Fruit fly (Drosophila melanogaster) whole organism: ENCODE measurements around the gene atms.

Experiments
- CG8478 ChIP-seq: fragments of >200 bp; optimal IDR thresholded peaks from 2 replicates; lab custom pipeline; 2018; ENCODE audit warnings: inconsistent platforms
- Dll ChIP-seq: fragments of >200 bp; optimal IDR thresholded peaks from 2 replicates; lab custom pipeline; 2017
- EcR ChIP-seq, 2 experiments: fragments of >200 bp; optimal IDR thresholded peaks; 2 replicates each; lab custom pipeline; 2017; ENCODE audit warnings: missing biosample characterization in 2 of 2, missing genetic modification characterization in 2 of 2, missing genetic modification reagents in 2 of 2
- pan ChIP-seq: fragments of >200 bp; optimal IDR thresholded peaks from 2 replicates; lab custom pipeline; 2017
- psq ChIP-seq: fragments of >200 bp; optimal IDR thresholded peaks from 2 replicates; lab custom pipeline; 2017
- usp ChIP-seq: fragments of >200 bp; optimal IDR thresholded peaks from 2 replicates; lab custom pipeline; 2017; ENCODE audit warnings: missing biosample characterization, missing genetic modification characterization, mixed read lengths

Gene atms

dm6 chr3R:4731828-4732657 lies 17.8 kb upstream of the atms start, which contains the start of gene Nep2:
Nep2 (minus strand) TSS chr3R:4731878.
- TF ChIP-seq psq = no peak
- no peak for TF ChIP-seq CG8478 (lab: Kevin White, UChicago)
- TF ChIP-seq usp (GFP tag; lab: Kevin White, UChicago) = no peak
- no peak for TF ChIP-seq EcR (GFP tag; optimal IDR thresholded peaks at IDR 0.05; lab: Kevin White, UChicago)
- no peak for TF ChIP-seq Dll (lab: Kevin White, UChicago)
- no peak for TF ChIP-seq pan

DNA sequence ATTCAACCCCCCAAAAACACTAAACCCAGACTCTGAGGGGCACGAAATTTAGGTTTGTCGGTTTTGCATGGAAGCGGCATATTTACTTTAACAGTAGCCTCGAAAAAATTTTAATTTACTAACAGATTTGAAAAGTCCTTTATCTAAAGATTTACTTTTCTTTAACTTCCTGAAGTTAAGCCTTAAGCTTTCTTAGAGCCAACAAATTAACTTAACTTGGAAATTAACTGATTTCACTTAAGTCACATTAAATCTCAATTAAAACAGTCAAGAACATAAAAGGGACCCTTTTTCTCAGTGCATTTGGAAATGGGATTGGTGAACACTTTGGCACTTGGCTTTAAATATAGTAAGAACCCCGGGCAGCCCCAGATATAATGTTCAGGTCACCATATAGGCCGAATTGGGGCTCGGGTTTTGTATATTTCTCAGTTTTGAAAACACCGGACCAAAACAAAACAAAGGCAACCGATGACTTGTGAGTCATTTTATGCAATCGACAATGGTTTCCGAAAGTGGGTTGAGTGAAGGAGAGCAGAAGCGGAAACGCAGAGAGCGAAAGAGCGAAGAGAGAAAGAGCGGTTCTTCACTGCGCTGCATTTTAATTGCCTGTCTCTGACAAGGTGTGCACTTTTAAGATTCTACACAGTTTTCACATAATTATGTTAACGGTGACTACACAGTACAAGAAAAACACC lies 11.2 kb upstream of the atms start:
- TF ChIP-seq pan = peak; percentile 25
- TF ChIP-seq CG8478 (lab: Kevin White, UChicago) = no peak

- TF ChIP-seq usp (GFP tag; lab: Kevin White, UChicago) (no peak), pan (no peak), CG8478 (lab: Kevin White, UChicago) (no peak), Dll (lab: Kevin White, UChicago) (no peak), EcR (GFP tag; optimal IDR thresholded peaks at IDR 0.05; lab: Kevin White, UChicago) (no peak), psq (no peak)
These were observed 10.7 kb upstream of the atms start for dm6 chr3R:4739192-4739491.

- no peak for TF ChIP-seq psq
These were observed 10.1 kb upstream of the atms start for dm6 chr3R:4739492-4740431.

dm6 chr3R:4740592-4741500 lies 9.0 kb upstream of the atms start:
- TF ChIP-seq psq = no peak
- peak in 1 of 2 experiments; percentile 60 for TF ChIP-seq EcR (GFP tag; optimal IDR thresholded peaks at IDR 0.05; lab: Kevin White, UChicago)
- TF ChIP-seq Dll (lab: Kevin White, UChicago) = no peak
- no peak for TF ChIP-seq CG8478 (lab: Kevin White, UChicago)

DNA sequence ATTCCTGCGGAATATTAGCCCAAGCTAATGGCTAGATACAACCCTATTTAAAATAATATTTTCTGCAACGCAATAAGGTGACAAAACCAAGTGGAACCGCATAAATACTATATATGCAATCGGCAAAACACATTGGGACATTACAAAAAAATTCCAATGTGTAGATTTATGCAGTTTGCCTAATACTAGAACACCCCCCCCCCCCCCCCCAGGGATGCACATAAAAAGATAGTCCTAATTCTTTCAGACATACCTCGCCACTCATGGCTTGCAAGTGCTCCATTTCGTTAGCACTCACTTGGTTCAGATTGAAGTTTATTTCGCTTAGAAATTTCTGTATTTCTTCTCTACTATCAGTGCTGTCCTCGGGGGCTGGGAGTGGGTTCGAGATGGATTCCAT lies 4.3 kb upstream of the atms start:
- TF ChIP-seq pan = no peak
- no peak for TF ChIP-seq CG8478 (lab: Kevin White, UChicago)
- no peak for TF ChIP-seq Dll (lab: Kevin White, UChicago)
- no peak for TF ChIP-seq usp (GFP tag; lab: Kevin White, UChicago)
- TF ChIP-seq psq = no peak
- TF ChIP-seq EcR (GFP tag; optimal IDR thresholded peaks at IDR 0.05; lab: Kevin White, UChicago) = no peak

DNA sequence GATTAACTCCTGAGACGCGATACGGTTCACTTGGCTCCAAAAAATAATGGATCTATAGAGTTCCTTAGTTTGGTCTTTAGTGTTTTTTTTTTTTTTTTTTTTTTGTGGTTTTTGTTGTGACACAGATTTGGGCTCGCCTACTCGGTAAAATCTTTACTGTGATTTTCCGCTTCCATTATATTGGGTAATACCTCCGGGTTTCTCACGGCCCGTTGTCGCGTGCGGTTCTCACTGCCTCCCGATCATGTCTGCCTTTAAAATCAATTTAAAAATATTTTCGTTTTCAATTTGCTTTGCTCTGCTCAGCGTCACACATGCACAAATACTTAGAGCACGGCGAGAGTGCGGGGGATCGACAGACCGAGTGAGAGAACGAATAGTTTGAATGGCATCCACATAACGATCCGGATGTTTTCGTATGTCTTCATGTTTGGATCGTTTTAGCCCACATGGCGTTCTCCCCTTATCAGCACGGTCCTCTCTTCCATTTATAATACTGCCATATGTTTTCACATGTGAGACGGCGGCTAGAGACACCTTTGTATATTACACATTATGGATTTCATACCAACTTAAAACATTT lies 3.6 kb upstream of the atms start:
- TF ChIP-seq CG8478 (lab: Kevin White, UChicago) = no peak
- TF ChIP-seq usp (GFP tag; lab: Kevin White, UChicago) = no peak
- TF ChIP-seq pan = no peak
- no peak for TF ChIP-seq Dll (lab: Kevin White, UChicago)
- no peak for TF ChIP-seq psq
- no peak for TF ChIP-seq EcR (GFP tag; optimal IDR thresholded peaks at IDR 0.05; lab: Kevin White, UChicago)

DNA sequence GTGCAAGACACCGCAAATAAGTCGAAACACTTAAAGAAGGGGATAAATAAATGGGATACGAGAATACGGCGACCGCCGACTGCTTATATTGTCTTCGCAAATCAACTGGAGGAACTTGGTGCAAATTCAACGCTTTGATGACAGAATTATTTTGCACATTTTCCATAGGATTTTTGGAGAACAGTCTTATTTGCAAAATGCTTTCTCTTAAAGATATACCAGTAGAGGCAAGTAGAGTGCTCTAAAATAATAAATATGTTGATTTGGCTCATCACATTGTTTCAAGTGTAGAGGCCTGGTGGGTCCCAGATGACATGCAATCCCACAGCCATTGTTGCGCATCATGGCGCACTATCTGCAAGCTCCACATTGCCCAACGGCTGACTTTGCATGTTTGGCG lies 2.5 kb upstream of the atms start:
- TF ChIP-seq Dll (lab: Kevin White, UChicago) = no peak
- no peak for TF ChIP-seq pan
- TF ChIP-seq usp (GFP tag; lab: Kevin White, UChicago) = no peak
- TF ChIP-seq CG8478 (lab: Kevin White, UChicago) = no peak
- TF ChIP-seq psq = no peak
- no peak for TF ChIP-seq EcR (GFP tag; optimal IDR thresholded peaks at IDR 0.05; lab: Kevin White, UChicago)

DNA sequence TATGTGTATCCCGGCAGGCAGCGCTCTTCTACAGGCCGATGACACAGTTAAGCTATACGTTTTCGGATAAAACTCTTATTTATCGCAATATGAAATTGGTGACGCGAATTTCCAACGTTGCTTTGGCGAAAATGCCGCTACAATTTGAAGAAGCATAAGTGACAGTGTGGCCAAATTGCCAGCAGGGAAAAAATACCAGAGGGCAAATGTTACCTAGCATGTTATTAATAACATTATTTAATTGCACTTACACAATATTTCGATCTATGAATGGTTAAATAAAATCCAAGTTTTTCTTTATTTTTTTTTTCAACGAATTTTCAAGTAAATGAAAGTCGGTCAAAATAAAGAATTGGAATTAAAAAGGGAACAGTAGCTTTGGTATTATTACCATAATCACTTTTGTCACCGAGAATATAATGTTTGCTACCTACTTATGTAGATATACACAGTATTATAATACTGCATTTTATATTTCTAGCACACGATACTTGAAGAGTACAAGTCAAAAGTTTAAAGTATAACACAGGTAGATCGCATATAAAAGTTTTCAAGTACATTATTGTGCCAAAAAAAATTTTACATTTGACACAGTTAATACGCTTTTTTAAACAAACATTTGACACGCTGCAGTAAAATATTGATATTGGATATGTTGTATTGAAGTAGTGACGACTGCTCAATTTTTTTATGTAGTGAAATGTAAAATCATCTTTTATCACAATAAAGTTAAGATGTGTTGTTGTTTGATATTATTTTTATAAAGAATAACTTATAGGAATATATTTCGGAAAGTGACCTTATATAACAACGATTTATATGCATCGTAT lies 732 bp upstream of the atms start, which contains the start of gene tacc:
TSS of gene tacc (minus strand) at position 169 of the 830 bp plus-strand sequence.
- TF ChIP-seq CG8478 (lab: Kevin White, UChicago) = no peak
- TF ChIP-seq EcR (GFP tag; optimal IDR thresholded peaks at IDR 0.05; lab: Kevin White, UChicago) = no peak
- TF ChIP-seq pan = no peak
- TF ChIP-seq usp (GFP tag; lab: Kevin White, UChicago) = no peak
- no peak for TF ChIP-seq psq
- TF ChIP-seq Dll (lab: Kevin White, UChicago) = no peak

DNA sequence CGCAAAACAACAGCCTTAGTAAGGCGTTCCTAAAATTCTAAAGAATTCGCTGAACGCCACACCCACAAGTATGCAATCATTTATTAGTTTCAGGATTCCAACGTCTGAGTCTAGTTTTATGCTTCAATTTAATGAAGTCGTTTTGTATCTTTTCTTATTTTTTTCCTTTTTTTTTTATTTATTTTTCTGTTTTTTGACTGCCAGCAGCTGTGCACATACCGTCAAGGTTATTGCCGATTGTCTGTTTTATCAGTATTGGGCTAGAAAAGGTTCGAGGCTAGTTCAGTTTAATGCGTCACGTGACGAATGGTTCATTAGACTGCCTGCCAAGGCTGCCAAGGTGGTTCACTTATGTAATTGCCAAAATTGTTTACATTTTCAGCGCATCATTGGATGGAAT lies 11.5 kb downstream of the atms start:
- no peak for TF ChIP-seq Dll (lab: Kevin White, UChicago)
- TF ChIP-seq psq = no peak
- no peak for TF ChIP-seq EcR (GFP tag; optimal IDR thresholded peaks at IDR 0.05; lab: Kevin White, UChicago)
- TF ChIP-seq usp (GFP tag; lab: Kevin White, UChicago) = no peak
- TF ChIP-seq CG8478 (lab: Kevin White, UChicago) = no peak
- no peak for TF ChIP-seq pan
